Worm (Caenorhabditis elegans) whole organism, L1 larva: Measurements from ENCODE around the gene sdz-38.

Source experiments
- C34B4.2 ChIP-seq: sonication (generic microtip); optimal IDR thresholded peaks from 2 replicates; lab custom pipeline; 2017; ENCODE audit warnings: mild to moderate bottlenecking, missing genetic modification characterization, missing compliant biosample characterization
- F16B12.6 ChIP-seq: fragments of 150-350 bp; optimal IDR thresholded peaks from 2 replicates; lab custom pipeline; 2014; ENCODE audit warnings: missing biosample characterization, missing genetic modification characterization
- Y116A8C.19 ChIP-seq: sonication (generic microtip); optimal IDR thresholded peaks from 2 replicates; lab custom pipeline; 2016; ENCODE audit warnings: missing compliant biosample characterization, missing genetic modification characterization, borderline replicate concordance
- aha-1 ChIP-seq: fragments of 150-350 bp; optimal IDR thresholded peaks from 2 replicates; lab custom pipeline; 2014; ENCODE audit warnings: missing biosample characterization, missing genetic modification characterization
- ama-1 ChIP-seq: fragments of 150-350 bp; optimal IDR thresholded peaks from 2 replicates; lab custom pipeline; 2014
- blmp-1 ChIP-seq: fragments of 150-350 bp; optimal IDR thresholded peaks from 2 replicates; lab custom pipeline; 2014; ENCODE audit warnings: missing biosample characterization, missing genetic modification characterization
- ceh-63 ChIP-seq: fragments of 200-800 bp; sonication (Bioruptor generic); optimal IDR thresholded peaks from 2 replicates; lab custom pipeline; 2018; ENCODE audit warnings: mild to moderate bottlenecking, missing genetic modification characterization, missing compliant biosample characterization
- ceh-82 ChIP-seq, 3 experiments: fragments of 150-350 bp in 1 of 3; sonication (generic microtip) in 2 of 3; optimal IDR thresholded peaks; 2 replicates each; lab custom pipeline; 2014 to 2017; ENCODE audit warnings: missing biosample characterization in 3 of 3, missing genetic modification characterization in 3 of 3
- ceh-88 ChIP-seq: fragments of 200-800 bp; sonication (Bioruptor generic); IDR thresholded peaks from 2 replicates; pipeline ENCODE4 v1.3.6; 2022; ENCODE audit warnings: missing genetic modification characterization, missing compliant biosample characterization
- ceh-90 ChIP-seq: sonication (generic microtip); optimal IDR thresholded peaks from 2 replicates; lab custom pipeline; 2016; ENCODE audit warnings: missing genetic modification characterization, missing compliant biosample characterization
- ces-1 ChIP-seq: fragments of 150-350 bp; optimal IDR thresholded peaks from 2 replicates; lab custom pipeline; 2014; ENCODE audit warnings: missing biosample characterization, missing genetic modification reagents, missing genetic modification characterization
- dsc-1 ChIP-seq: sonication (generic microtip); optimal IDR thresholded peaks from 2 replicates; lab custom pipeline; 2016; ENCODE audit warnings: mild to moderate bottlenecking, missing genetic modification characterization, missing compliant biosample characterization
- efl-1 ChIP-seq, 4 experiments: fragments of 150-350 bp; optimal IDR thresholded peaks in 3 of 4; peaks in 1 of 4; 1 replicate in 1 of 4; 2 replicates in 3 of 4; lab custom pipeline; 2014; ENCODE audit warnings: missing biosample characterization in 2 of 4, missing genetic modification characterization in 2 of 4, missing genetic modification reagents in 2 of 4
- elt-2 ChIP-seq: sonication (generic microtip); optimal IDR thresholded peaks from 2 replicates; lab custom pipeline; 2016; ENCODE audit warnings: missing genetic modification characterization, mild to moderate bottlenecking, inconsistent platforms, missing compliant biosample characterization, missing genetic modification reagents
- elt-3 ChIP-seq, 6 experiments: fragments of 150-350 bp in 1 of 6; sonication (generic microtip); optimal IDR thresholded peaks; 2 replicates each; lab custom pipeline; 2017 to 2018; ENCODE audit warnings: missing biosample characterization in 6 of 6, missing genetic modification characterization in 6 of 6, inconsistent platforms in 1 of 6
- ets-5 ChIP-seq: fragments of 200-800 bp; sonication (Bioruptor generic); IDR thresholded peaks from 2 replicates; pipeline ENCODE4 v1.3.6; 2022; ENCODE audit warnings: missing genetic modification characterization, missing compliant biosample characterization
- fkh-10 ChIP-seq: sonication (generic microtip); optimal IDR thresholded peaks from 2 replicates; lab custom pipeline; 2017; ENCODE audit warnings: missing biosample characterization, missing genetic modification reagents, missing genetic modification characterization
- fkh-8 ChIP-seq: sonication (generic microtip); optimal IDR thresholded peaks from 2 replicates; lab custom pipeline; 2016; ENCODE audit warnings: mild to moderate bottlenecking, missing genetic modification characterization, missing compliant biosample characterization
- fos-1 ChIP-seq: fragments of 150-350 bp; optimal IDR thresholded peaks from 2 replicates; lab custom pipeline; 2014; ENCODE audit warnings: missing biosample characterization, missing genetic modification characterization
- grh-1 ChIP-seq: fragments of 200-800 bp; sonication (Bioruptor generic); IDR thresholded peaks from 2 replicates; pipeline ENCODE4 v1.3.6; 2022; ENCODE audit warnings: missing genetic modification reagents, missing genetic modification characterization, missing compliant biosample characterization
- hlh-17 ChIP-seq: fragments of 200-800 bp; sonication (Bioruptor generic); optimal IDR thresholded peaks from 2 replicates; lab custom pipeline; 2018; ENCODE audit warnings: missing genetic modification characterization, mild to moderate bottlenecking, missing compliant biosample characterization, moderate library complexity, borderline replicate concordance
- hlh-4 ChIP-seq: sonication (generic microtip); optimal IDR thresholded peaks from 2 replicates; lab custom pipeline; 2016; ENCODE audit warnings: mild to moderate bottlenecking, missing genetic modification characterization, missing compliant biosample characterization
- hpl-2 ChIP-seq: fragments of 150-350 bp; optimal IDR thresholded peaks from 2 replicates; lab custom pipeline; 2014; ENCODE audit warnings: missing biosample characterization, missing genetic modification reagents, missing genetic modification characterization
- irx-1 ChIP-seq: sonication (generic microtip); optimal IDR thresholded peaks from 2 replicates; lab custom pipeline; 2016; ENCODE audit warnings: missing genetic modification characterization, missing compliant biosample characterization
- lin-14 ChIP-seq: fragments of 200-800 bp; sonication (Bioruptor generic); optimal IDR thresholded peaks from 2 replicates; lab custom pipeline; 2018; ENCODE audit warnings: mild to moderate bottlenecking, missing genetic modification characterization, moderate library complexity, missing compliant biosample characterization
- lin-35 ChIP-seq, 2 experiments: fragments of 150-350 bp; optimal IDR thresholded peaks; 2 replicates each; lab custom pipeline; 2014; ENCODE audit warnings: missing biosample characterization in 2 of 2, missing genetic modification characterization in 2 of 2, missing genetic modification reagents in 2 of 2
- lir-3 ChIP-seq: sonication (generic microtip); optimal IDR thresholded peaks from 2 replicates; lab custom pipeline; 2016; ENCODE audit warnings: mild to moderate bottlenecking, missing genetic modification characterization, moderate library complexity, missing compliant biosample characterization; ENCODE audit not compliant: poor library complexity
- mep-1 ChIP-seq: fragments of 150-350 bp; optimal IDR thresholded peaks from 2 replicates; lab custom pipeline; 2014; ENCODE audit warnings: missing biosample characterization, missing genetic modification characterization
- nhr-11 ChIP-seq: fragments of 150-350 bp; optimal IDR thresholded peaks from 2 replicates; lab custom pipeline; 2014; ENCODE audit warnings: missing biosample characterization, missing genetic modification characterization
- nhr-12 ChIP-seq: sonication (generic microtip); optimal IDR thresholded peaks from 2 replicates; lab custom pipeline; 2017; ENCODE audit warnings: missing biosample characterization, missing genetic modification characterization
- nhr-20 ChIP-seq: sonication (generic microtip); optimal IDR thresholded peaks from 2 replicates; lab custom pipeline; 2016; ENCODE audit warnings: mild to moderate bottlenecking, missing genetic modification characterization, missing compliant biosample characterization
- nhr-237 ChIP-seq: fragments of 150-350 bp; optimal IDR thresholded peaks from 2 replicates; lab custom pipeline; 2014; ENCODE audit warnings: missing biosample characterization, missing genetic modification characterization
- nhr-71 ChIP-seq: sonication (generic microtip); optimal IDR thresholded peaks from 2 replicates; lab custom pipeline; 2016; ENCODE audit warnings: mild to moderate bottlenecking, missing genetic modification characterization, moderate library complexity, missing compliant biosample characterization
- nhr-76 ChIP-seq: sonication (generic microtip); optimal IDR thresholded peaks from 2 replicates; lab custom pipeline; 2017; ENCODE audit warnings: missing biosample characterization, missing genetic modification characterization
- nhr-77 ChIP-seq: fragments of 150-350 bp; optimal IDR thresholded peaks from 2 replicates; lab custom pipeline; 2014; ENCODE audit warnings: missing biosample characterization, missing genetic modification characterization
- nhr-84 ChIP-seq: sonication (generic microtip); optimal IDR thresholded peaks from 2 replicates; lab custom pipeline; 2017; ENCODE audit warnings: missing biosample characterization, missing genetic modification characterization
- nhr-85 ChIP-seq: sonication (generic microtip); peaks from one replicate; lab custom pipeline; 2016; ENCODE audit warnings: missing genetic modification characterization, inconsistent platforms, missing compliant biosample characterization
- pqm-1 ChIP-seq: sonication (generic microtip); optimal IDR thresholded peaks from 3 replicates; lab custom pipeline; 2017; ENCODE audit warnings: missing biosample characterization, missing genetic modification characterization
- skn-1 ChIP-seq: fragments of 150-350 bp; optimal IDR thresholded peaks from 2 replicates; lab custom pipeline; 2014; ENCODE audit warnings: missing biosample characterization, missing genetic modification characterization
- sup-37 ChIP-seq: fragments of 200-800 bp; sonication (Bioruptor generic); optimal IDR thresholded peaks from 2 replicates; lab custom pipeline; 2018; ENCODE audit warnings: mild to moderate bottlenecking, missing genetic modification characterization, missing compliant biosample characterization
- swsn-7 ChIP-seq: sonication (generic microtip); optimal IDR thresholded peaks from 2 replicates; lab custom pipeline; 2016; ENCODE audit warnings: missing genetic modification characterization, missing compliant biosample characterization
- tlp-1 ChIP-seq: fragments of 150-350 bp; optimal IDR thresholded peaks from 2 replicates; lab custom pipeline; 2014; ENCODE audit warnings: missing biosample characterization, missing genetic modification characterization
- unc-130 ChIP-seq: fragments of 150-350 bp; optimal IDR thresholded peaks from 2 replicates; lab custom pipeline; 2017; ENCODE audit warnings: missing biosample characterization, missing genetic modification characterization, inconsistent platforms
- unc-30 ChIP-seq: sonication (generic microtip); optimal IDR thresholded peaks from 2 replicates; lab custom pipeline; 2017; ENCODE audit warnings: missing biosample characterization, missing genetic modification characterization
- unc-62 ChIP-seq: fragments of 150-350 bp; optimal IDR thresholded peaks from 2 replicates; lab custom pipeline; 2014; ENCODE audit warnings: missing biosample characterization, missing genetic modification reagents, missing genetic modification characterization
- unc-86 ChIP-seq: sonication (generic microtip); optimal IDR thresholded peaks from 2 replicates; lab custom pipeline; 2016; ENCODE audit warnings: missing genetic modification characterization, missing compliant biosample characterization
- unc-98 ChIP-seq: fragments of 200-800 bp; sonication (Bioruptor generic); IDR thresholded peaks from 2 replicates; pipeline ENCODE4 v1.3.6; 2022; ENCODE audit warnings: missing genetic modification characterization, missing compliant biosample characterization
- vab-15 ChIP-seq: sonication (generic microtip); optimal IDR thresholded peaks from 2 replicates; lab custom pipeline; 2017; ENCODE audit warnings: missing genotype, mild to moderate bottlenecking, missing genetic modification characterization, missing compliant biosample characterization
- xbp-1 ChIP-seq: sonication (generic microtip); optimal IDR thresholded peaks from 2 replicates; lab custom pipeline; 2016; ENCODE audit warnings: missing genetic modification characterization, missing compliant biosample characterization
- zip-4 ChIP-seq: fragments of 200-800 bp; sonication (Bioruptor generic); optimal IDR thresholded peaks from 2 replicates; lab custom pipeline; 2018; ENCODE audit warnings: mild to moderate bottlenecking, missing genetic modification characterization, moderate library complexity, missing compliant biosample characterization
- ztf-4 ChIP-seq: fragments of 150-350 bp; optimal IDR thresholded peaks from 2 replicates; lab custom pipeline; 2014; ENCODE audit warnings: missing biosample characterization, missing genetic modification characterization

The sdz-38 gene

DNA sequence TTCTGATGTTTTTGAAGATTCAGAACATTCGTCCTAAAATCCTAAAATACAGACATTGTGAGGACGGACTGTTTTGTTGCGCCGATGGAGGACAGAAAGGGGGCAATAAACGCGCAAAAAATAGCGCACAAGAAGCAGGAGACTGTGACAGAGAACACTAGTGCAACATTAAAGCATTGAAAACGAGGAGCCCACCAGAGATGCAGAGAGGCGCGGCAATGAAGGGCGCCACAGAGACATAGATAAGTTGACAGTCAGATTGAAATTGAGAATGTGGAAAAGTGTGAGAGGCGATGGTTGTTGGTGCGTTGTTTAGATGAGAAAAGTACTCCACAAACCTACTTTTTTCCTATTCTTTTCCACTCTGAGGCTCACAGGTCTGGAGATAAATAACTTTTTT, 6.7 kb downstream of the sdz-38 start, which contains the start of gene aakg-5 (continued):
- TF ChIP-seq zip-4 = no peak
- peak; percentile 59 to 74 (median 72) for TF ChIP-seq ceh-82 (tag; optimal IDR thresholded peaks at IDR 0.05; lab: Kevin White, UChicago)
- TF ChIP-seq C34B4.2 (tag; lab: Kevin White, UChicago) = no peak
- TF ChIP-seq skn-1 (tag; lab: Kevin White, UChicago) = peak; percentile 90
- peak; percentile 90 for TF ChIP-seq swsn-7
- TF ChIP-seq unc-86 (tag; lab: Kevin White, UChicago) = peak; percentile 77
- peak; percentile 99 for TF ChIP-seq nhr-85 (tag; lab: Kevin White, UChicago)
- no peak for TF ChIP-seq unc-62 (GFP tag; lab: Kevin White, UChicago)
- no peak for TF ChIP-seq hpl-2 (GFP tag; lab: Kevin White, UChicago)
- no peak for TF ChIP-seq ceh-90
- peak; percentile 90 for TF ChIP-seq nhr-77 (tag; lab: Kevin White, UChicago)
- peak; percentile 66 for TF ChIP-seq irx-1
- TF ChIP-seq nhr-11 (tag; lab: Kevin White, UChicago) = peak; percentile 79
- peak; percentile 37; the same call in 1 of the 2 replicates for TF ChIP-seq ceh-88 (GFP tag; lab: Robert Waterston, UW)
- TF ChIP-seq unc-98 (GFP tag; lab: Robert Waterston, UW) = no peak
- no peak for TF ChIP-seq sup-37 (GFP tag; lab: Kevin White, UChicago)
- peak; percentile 88 for TF ChIP-seq grh-1 (GFP tag; lab: Robert Waterston, UW)
- no peak for TF ChIP-seq nhr-12 (tag; lab: Kevin White, UChicago)
- no peak for TF ChIP-seq ceh-63
- TF ChIP-seq dsc-1 (tag; lab: Kevin White, UChicago) = peak; percentile 70
- TF ChIP-seq fkh-10 = peak; percentile 37
- no peak for TF ChIP-seq aha-1 (tag; lab: Kevin White, UChicago)
- TF ChIP-seq lir-3 (tag; lab: Kevin White, UChicago) = peak; percentile 51
- TF ChIP-seq blmp-1 = peak; percentile 86
- TF ChIP-seq vab-15 = no peak
- peak; percentile 79 for TF ChIP-seq xbp-1 (tag; lab: Kevin White, UChicago)
- peak; percentile 45 for TF ChIP-seq nhr-237 (tag; lab: Kevin White, UChicago)
- no peak for TF ChIP-seq nhr-84 (tag; lab: Kevin White, UChicago)
- no peak for TF ChIP-seq unc-30 (tag; lab: Kevin White, UChicago)
- peak; percentile 17 for TF ChIP-seq ama-1 (lab: Kevin White, UChicago)
- peak; percentile 67 for TF ChIP-seq fos-1 (tag; lab: Kevin White, UChicago)
- no peak for TF ChIP-seq ets-5
- TF ChIP-seq elt-3 (tag; optimal IDR thresholded peaks at IDR 0.05; lab: Kevin White, UChicago) = peak in 5 of 6 experiments; percentile 36 to 86 (median 56)
- no peak for TF ChIP-seq Y116A8C.19 (tag; lab: Kevin White, UChicago)
- peak; percentile 96 for TF ChIP-seq nhr-71 (tag; lab: Kevin White, UChicago)
- TF ChIP-seq hlh-4 (tag; lab: Kevin White, UChicago) = no peak
- peak; percentile 57 for TF ChIP-seq fkh-8 (tag; lab: Kevin White, UChicago)
- no peak for TF ChIP-seq ces-1 (GFP tag; lab: Kevin White, UChicago)
- TF ChIP-seq ztf-4 = peak; percentile 63
- TF ChIP-seq mep-1 (tag; lab: Kevin White, UChicago) = peak; percentile 72
- TF ChIP-seq F16B12.6 (tag; lab: Kevin White, UChicago) = peak; percentile 28

DNA sequence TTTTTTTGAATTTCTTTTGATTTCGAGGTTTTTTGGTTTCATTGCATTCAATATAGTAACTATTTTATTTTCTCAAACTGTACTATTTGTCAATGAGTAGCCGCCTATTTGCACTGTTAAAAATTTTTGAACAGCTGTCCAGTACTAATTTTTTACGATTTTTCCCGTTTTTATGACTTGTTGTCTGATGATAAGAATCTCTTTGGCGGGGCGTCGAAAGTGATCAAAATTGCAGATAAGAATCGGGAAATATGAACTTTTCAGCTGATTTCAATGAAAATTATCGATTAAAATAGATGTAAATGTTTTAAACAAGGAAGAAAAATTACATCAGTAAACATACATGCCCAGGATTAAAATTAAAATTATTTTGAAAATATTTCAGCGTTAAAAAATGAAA, 7.5 kb downstream of the sdz-38 start:
- TF ChIP-seq nhr-85 (tag; lab: Kevin White, UChicago) (peak; percentile 89), nhr-20 (tag; lab: Kevin White, UChicago) (peak; percentile 8), lin-35 (GFP tag; optimal IDR thresholded peaks at IDR 0.05; lab: Kevin White, UChicago) (peak in 1 of 2 experiments; percentile 21), tlp-1 (tag; lab: Kevin White, UChicago) (peak; percentile 36), unc-130 (tag; lab: Kevin White, UChicago) (no peak), elt-2 (tag; lab: Kevin White, UChicago) (peak; percentile 71), nhr-76 (tag; lab: Kevin White, UChicago) (no peak), pqm-1 (tag; lab: Kevin White, UChicago) (no peak), efl-1 (optimal IDR thresholded peaks at IDR 0.05; lab: Kevin White, UChicago) (no peak), efl-1 (GFP tag; optimal IDR thresholded peaks at IDR 0.05 in 1 of 2; lab: Kevin White, UChicago) (peak in 1 of 2 experiments; percentile 1), lin-14 (peak; percentile 64), hlh-17 (no peak)
